Worm (Caenorhabditis elegans) whole organism, young adult: Measurements from ENCODE around the gene T21B4.15.

Source experiments
- ama-1 ChIP-seq, 3 experiments: fragments of 150-350 bp in 1 of 3; sonication (generic microtip) in 2 of 3; optimal IDR thresholded peaks; 2 replicates each; lab custom pipeline; 2014 to 2018; ENCODE audit warnings: missing biosample characterization in 2 of 3, missing genetic modification characterization in 2 of 3, missing genetic modification reagents in 2 of 3
- aptf-3 ChIP-seq: fragments of 200-800 bp; sonication (Bioruptor generic); IDR thresholded peaks from 2 replicates; pipeline ENCODE4 v1.3.6; 2022; ENCODE audit warnings: missing genetic modification characterization, missing compliant biosample characterization
- dox-1 ChIP-seq: fragments of 200-800 bp; sonication (Bioruptor generic); IDR thresholded peaks from 2 replicates; pipeline ENCODE4 v1.3.6; 2022; ENCODE audit warnings: missing genetic modification reagents, missing genetic modification characterization, missing compliant biosample characterization
- dpff-1 ChIP-seq: sonication (generic microtip); optimal IDR thresholded peaks from 2 replicates; lab custom pipeline; 2017; ENCODE audit warnings: mild to moderate bottlenecking, missing genetic modification characterization, missing compliant biosample characterization
- dpl-1 ChIP-seq: fragments of 150-350 bp; optimal IDR thresholded peaks from 2 replicates; lab custom pipeline; 2014; ENCODE audit warnings: missing biosample characterization, missing genetic modification reagents, missing genetic modification characterization
- madf-10 ChIP-seq: sonication (generic microtip); optimal IDR thresholded peaks from 2 replicates; lab custom pipeline; 2016; ENCODE audit warnings: mild to moderate bottlenecking, missing genetic modification characterization, missing compliant biosample characterization
- mcd-1 ChIP-seq: fragments of 200-800 bp; sonication (Bioruptor generic); IDR thresholded peaks from 2 replicates; pipeline ENCODE4 v1.3.6; 2022; ENCODE audit warnings: missing genetic modification reagents, missing genetic modification characterization, missing compliant biosample characterization
- nhr-179 ChIP-seq: sonication (generic microtip); optimal IDR thresholded peaks from 2 replicates; lab custom pipeline; 2016; ENCODE audit warnings: mild to moderate bottlenecking, missing genetic modification characterization, missing compliant biosample characterization
- rcor-1 ChIP-seq: fragments of 200-800 bp; sonication (Bioruptor generic); IDR thresholded peaks from 2 replicates; pipeline ENCODE4 v1.3.6; 2022; ENCODE audit warnings: missing genetic modification reagents, missing genetic modification characterization, missing compliant biosample characterization
- sptf-2 ChIP-seq: fragments of 200-800 bp; sonication (Bioruptor generic); optimal IDR thresholded peaks from 2 replicates; lab custom pipeline; 2018; ENCODE audit warnings: mild to moderate bottlenecking, missing genetic modification characterization, missing compliant biosample characterization

DNA sequence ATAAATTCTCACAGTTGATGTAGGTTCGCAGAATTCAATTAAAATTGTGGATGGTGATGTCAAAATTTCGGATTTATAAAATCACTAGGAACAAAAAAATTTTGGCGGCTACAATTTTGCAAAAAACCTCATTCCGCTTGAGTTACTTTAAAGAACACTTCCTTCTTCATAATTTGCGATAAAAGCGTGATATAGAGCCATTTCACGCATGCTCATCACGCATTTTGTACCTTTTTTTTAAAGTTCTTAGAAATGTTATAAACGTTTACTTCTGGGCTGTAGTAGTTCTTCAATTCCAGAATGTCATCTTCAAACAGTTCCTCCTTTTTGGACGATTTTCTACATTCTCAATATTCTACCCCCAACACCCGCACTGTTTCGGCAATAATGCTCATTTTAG is 37.9 kb downstream of the T21B4.15 start, which contains the start of gene srx-119:
- TF ChIP-seq rcor-1 (GFP tag; lab: Robert Waterston, UW), result no peak
- no peak for TF ChIP-seq dpl-1 (GFP tag; lab: Kevin White, UChicago)
- TF ChIP-seq madf-10 (tag; lab: Kevin White, UChicago), result no peak
- TF ChIP-seq sptf-2 (GFP tag; lab: Kevin White, UChicago), result no peak
- no peak for TF ChIP-seq dpff-1
- no peak for TF ChIP-seq aptf-3 (GFP tag; lab: Robert Waterston, UW)
- TF ChIP-seq ama-1 (optimal IDR thresholded peaks at IDR 0.05; lab: Kevin White, UChicago), result no peak
- TF ChIP-seq ama-1 (GFP tag; optimal IDR thresholded peaks at IDR 0.05; lab: Kevin White, UChicago), result no peak
- no peak for TF ChIP-seq dox-1 (GFP tag; lab: Robert Waterston, UW)
- TF ChIP-seq nhr-179 (tag; lab: Kevin White, UChicago), result no peak
- no peak for TF ChIP-seq mcd-1 (GFP tag; lab: Robert Waterston, UW)
